Worm (Caenorhabditis elegans): ENCODE measurements around the gene M04B2.2.

M04B2.2 gene

ce11 chrIV:11489610-11490339 lies 38.1 kb upstream of the M04B2.2 start:
- no peak for TF ChIP-seq cebp-1 (GFP tag; IDR thresholded peaks at IDR 0.05)
- peak; percentile 44 for TF ChIP-seq cebp-1 (tag; optimal IDR thresholded peaks at IDR 0.05)
- TF ChIP-seq ztf-26 (tag; optimal IDR thresholded peaks at IDR 0.05): peak; percentile 44
- peak; percentile 30 for TF ChIP-seq attf-5 (GFP tag; optimal IDR thresholded peaks at IDR 0.05)
- TF ChIP-seq mel-28 (tag; optimal IDR thresholded peaks at IDR 0.05; ENCODE audit: borderline replicate concordance): no peak

- TF ChIP-seq C06A6.2 (GFP tag; conservative IDR thresholded peaks at IDR 0.05) (no peak; the same call in 1 of the 2 replicates), ztf-25 (GFP tag; IDR thresholded peaks at IDR 0.05) (no peak), B0035.1 (tag; optimal IDR thresholded peaks at IDR 0.05) (no peak), lin-40 (tag; optimal IDR thresholded peaks at IDR 0.05) (peak; percentile 61), F57A8.1 (GFP tag; optimal IDR thresholded peaks at IDR 0.05) (no peak), mcd-1 (GFP tag; IDR thresholded peaks at IDR 0.05) (no peak), rpc-1 (optimal IDR thresholded peaks at IDR 0.05) (no peak), rpc-1 (tag; optimal IDR thresholded peaks at IDR 0.05) (no peak), F33H1.4 (GFP tag; IDR thresholded peaks at IDR 0.05) (no peak), ztf-28 (GFP tag; IDR thresholded peaks at IDR 0.05) (no peak), akir-1 (GFP tag; optimal IDR thresholded peaks at IDR 0.05) (no peak), F39B2.1 (GFP tag; IDR thresholded peaks at IDR 0.05) (no peak), madf-8 (GFP tag; conservative IDR thresholded peaks at IDR 0.05) (no peak), die-1 (tag; optimal IDR thresholded peaks at IDR 0.05) (peak; percentile 36), somi-1 (GFP tag; optimal IDR thresholded peaks at IDR 0.05) (peak; percentile 87), ceh-40 (GFP tag; IDR thresholded peaks at IDR 0.05) (no peak), cebp-1 (GFP tag; IDR thresholded peaks at IDR 0.05) (no peak), cebp-1 (tag; optimal IDR thresholded peaks at IDR 0.05) (peak; percentile 25), athp-1 (tag; optimal IDR thresholded peaks at IDR 0.05) (no peak), dpl-1 (GFP tag; optimal IDR thresholded peaks at IDR 0.05) (no peak), repo-1 (tag; optimal IDR thresholded peaks at IDR 0.05) (no peak), him-1 (tag; optimal IDR thresholded peaks at IDR 0.05) (no peak), fkh-3 (tag; optimal IDR thresholded peaks at IDR 0.05) (no peak), ZK185.1 (tag; optimal IDR thresholded peaks at IDR 0.05; ENCODE audit: poor library complexity, severe bottlenecking) (peak; percentile 25), B0019.2 (GFP tag; conservative IDR thresholded peaks at IDR 0.05) (no peak), sptf-2 (GFP tag; optimal IDR thresholded peaks at IDR 0.05) (no peak), ztf-26 (tag; optimal IDR thresholded peaks at IDR 0.05) (peak; percentile 79), egrh-3 (GFP tag; IDR thresholded peaks at IDR 0.05) (no peak), nhr-80 (tag; optimal IDR thresholded peaks at IDR 0.05) (no peak), F10E7.11 (tag; optimal IDR thresholded peaks at IDR 0.05) (no peak)
Observed at ce11 chrIV:11491422-11491821, 36.4 kb upstream of the M04B2.2 start.

- no peak for TF ChIP-seq unc-62 (GFP tag; optimal IDR thresholded peaks at IDR 0.05)
- no peak for TF ChIP-seq akir-1 (GFP tag; optimal IDR thresholded peaks at IDR 0.05)
- no peak for TF ChIP-seq repo-1 (tag; optimal IDR thresholded peaks at IDR 0.05)
- no peak for TF ChIP-seq tlf-1 (GFP tag; optimal IDR thresholded peaks at IDR 0.05)
- TF ChIP-seq nhr-179 (tag; optimal IDR thresholded peaks at IDR 0.05): no peak
- TF ChIP-seq rec-8 (tag; optimal IDR thresholded peaks at IDR 0.05): no peak
- no peak for TF ChIP-seq lin-54 (GFP tag; optimal IDR thresholded peaks at IDR 0.05)
- no peak for TF ChIP-seq F55B11.4 (tag; optimal IDR thresholded peaks at IDR 0.05; ENCODE audit: borderline replicate concordance, insufficient read depth)
- no peak for TF ChIP-seq attf-5 (GFP tag; optimal IDR thresholded peaks at IDR 0.05)
- no peak for TF ChIP-seq ccch-3 (GFP tag; optimal IDR thresholded peaks at IDR 0.05)
- TF ChIP-seq lin-26 (GFP tag; IDR thresholded peaks at IDR 0.05): no peak
- no peak for TF ChIP-seq nfya-2 (GFP tag; IDR thresholded peaks at IDR 0.05)
- no peak for TF ChIP-seq ztf-3 (GFP tag; optimal IDR thresholded peaks at IDR 0.05)
Observed at ce11 chrIV:11492345-11492744, 35.5 kb upstream of the M04B2.2 start.

Data from whole organism, young adult.